Worm (Caenorhabditis elegans): ENCODE measurements around the gene ceh-87.

DNA sequence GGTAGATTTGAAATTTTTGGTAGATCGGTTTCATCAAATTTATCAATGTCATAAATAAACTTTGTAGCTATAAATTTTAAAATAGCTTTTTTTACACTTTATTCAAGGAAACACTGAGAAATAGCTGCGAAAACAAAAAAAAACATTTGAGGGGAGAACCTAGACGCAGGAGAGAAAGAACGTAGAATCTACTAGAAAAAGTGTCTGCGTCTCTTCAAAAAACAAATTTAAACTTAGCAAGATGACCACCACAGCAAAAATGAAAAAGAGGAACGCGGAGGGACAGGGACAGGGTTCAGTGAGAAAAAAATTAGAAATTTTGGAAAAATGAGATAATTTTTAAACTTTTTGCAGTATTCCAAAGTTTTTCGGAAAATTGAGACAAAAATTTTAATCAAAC, 35.1 kb downstream of the ceh-87 start:
- no peak for TF ChIP-seq daf-8 (GFP tag; IDR thresholded peaks at IDR 0.05)
- no peak for TF ChIP-seq mdt-29 (GFP tag; IDR thresholded peaks at IDR 0.05)
- no peak for TF ChIP-seq aly-2 (tag; optimal IDR thresholded peaks at IDR 0.05)
- TF ChIP-seq lin-39 (tag; optimal IDR thresholded peaks at IDR 0.05) = no peak
- no peak for TF ChIP-seq hlh-30 (tag; optimal IDR thresholded peaks at IDR 0.05; ENCODE audit: insufficient read depth)
- no peak for TF ChIP-seq lim-7 (GFP tag; IDR thresholded peaks at IDR 0.05)
- TF ChIP-seq tag-97 (GFP tag; IDR thresholded peaks at IDR 0.05) = no peak
